Worm (Caenorhabditis elegans): ENCODE measurements around the gene fbxa-152.
A peak's percentile ranks its signal among the peaks of the same experiment; 100 is the strongest.

ce11 chrV:15553869-15554268 lies 48.3 kb downstream of the fbxa-152 start:
- TF ChIP-seq unc-62 (GFP tag; optimal IDR thresholded peaks at IDR 0.05) (no peak), mep-1 (tag; optimal IDR thresholded peaks at IDR 0.05) (no peak), mab-5 (tag; optimal IDR thresholded peaks at IDR 0.05) (no peak), nhr-28 (tag; optimal IDR thresholded peaks at IDR 0.05) (no peak), ztf-11 (tag; optimal IDR thresholded peaks at IDR 0.05) (no peak), zip-8 (tag; optimal IDR thresholded peaks at IDR 0.05) (no peak), cnd-1 (tag; optimal IDR thresholded peaks at IDR 0.05) (peak; percentile 51), elt-3 (tag; optimal IDR thresholded peaks at IDR 0.05) (no peak), ces-1 (GFP tag; optimal IDR thresholded peaks at IDR 0.05) (no peak), lin-13 (tag; optimal IDR thresholded peaks at IDR 0.05) (no peak), hlh-1 (tag; optimal IDR thresholded peaks at IDR 0.05) (peak; percentile 18), blmp-1 (tag; optimal IDR thresholded peaks at IDR 0.05) (no peak), elt-1 (tag; optimal IDR thresholded peaks at IDR 0.05; ENCODE audit: borderline replicate concordance, insufficient read depth) (no peak)
